Fruit fly (Drosophila melanogaster): ENCODE measurements around the gene CG14313.

Gene CG14313

dm6 chr3R:18198518-18199118 lies 6.9 kb upstream of the CG14313 start (continued):
- TF ChIP-seq CkIIα-i1 (GFP tag; IDR thresholded peaks at IDR 0.05) (no peak), pita (GFP tag; optimal IDR thresholded peaks at IDR 0.05) (no peak), C15 (GFP tag; IDR thresholded peaks at IDR 0.05) (no peak), CG10959 (GFP tag; IDR thresholded peaks at IDR 0.05) (no peak), esg (GFP tag; conservative IDR thresholded peaks at IDR 0.05) (no peak), usp (GFP tag; optimal IDR thresholded peaks at IDR 0.05) (no peak), CG2129 (GFP tag; IDR thresholded peaks at IDR 0.05; ENCODE audit: partially characterized antibody) (no peak), CG9215 (GFP tag; IDR thresholded peaks at IDR 0.05) (no peak), CG17568 (GFP tag; optimal IDR thresholded peaks at IDR 0.05) (peak; percentile 68), cg (GFP tag; optimal IDR thresholded peaks at IDR 0.05) (peak; percentile 91), hkb (optimal IDR thresholded peaks at IDR 0.05) (no peak), hkb (GFP tag; IDR thresholded peaks at IDR 0.05) (no peak), CG2889 (GFP tag; IDR thresholded peaks at IDR 0.05) (no peak), CG15696 (tag; optimal IDR thresholded peaks at IDR 0.05) (peak; percentile 57), nmo (GFP tag; optimal IDR thresholded peaks at IDR 0.05) (no peak), oc (tag; optimal IDR thresholded peaks at IDR 0.05) (no peak), trh (GFP tag; optimal IDR thresholded peaks at IDR 0.05) (no peak), CG34376 (GFP tag; optimal IDR thresholded peaks at IDR 0.05) (peak; percentile 30), CG17385 (GFP tag; optimal IDR thresholded peaks at IDR 0.05) (no peak), vvl (GFP tag; IDR thresholded peaks at IDR 0.05) (no peak), vfl (GFP tag; optimal IDR thresholded peaks at IDR 0.05) (no peak), bbx (GFP tag; IDR thresholded peaks at IDR 0.05; ENCODE audit: partially characterized antibody) (no peak), Opbp (GFP tag; IDR thresholded peaks at IDR 0.05; ENCODE audit: partially characterized antibody) (no peak), CG31365 (tag; optimal IDR thresholded peaks at IDR 0.05) (peak; percentile 52), grn (GFP tag; optimal IDR thresholded peaks at IDR 0.05) (peak; percentile 56), chif (GFP tag; optimal IDR thresholded peaks at IDR 0.05) (no peak), CG10979 (tag; optimal IDR thresholded peaks at IDR 0.05) (no peak), bsh (GFP tag; optimal IDR thresholded peaks at IDR 0.05) (peak in 1 of 2 experiments; percentile 39), Mes4 (GFP tag; optimal IDR thresholded peaks at IDR 0.05) (peak; percentile 38), exex (tag; optimal IDR thresholded peaks at IDR 0.05) (no peak), CG34422 (GFP tag; IDR thresholded peaks at IDR 0.05) (no peak), Adf1 (GFP tag; IDR thresholded peaks at IDR 0.05) (no peak), lov (optimal IDR thresholded peaks at IDR 0.05) (no peak), lov (GFP tag; IDR thresholded peaks at IDR 0.05) (no peak), Antp (GFP tag; optimal IDR thresholded peaks at IDR 0.05) (no peak), CG4282 (GFP tag; optimal IDR thresholded peaks at IDR 0.05) (no peak), CG9932 (GFP tag; IDR thresholded peaks at IDR 0.05) (no peak), CG8388 (GFP tag; optimal IDR thresholded peaks at IDR 0.05) (no peak), CrebB (tag; optimal IDR thresholded peaks at IDR 0.05) (peak; percentile 77), D (optimal IDR thresholded peaks at IDR 0.05) (peak; percentile 52), D (GFP tag; optimal IDR thresholded peaks at IDR 0.05) (peak; percentile 32), Sox102F (GFP tag; optimal IDR thresholded peaks at IDR 0.05) (no peak), CG17186 (GFP tag; optimal IDR thresholded peaks at IDR 0.05) (no peak), ham (GFP tag; IDR thresholded peaks at IDR 0.05) (no peak), Dek (tag; optimal IDR thresholded peaks at IDR 0.05) (no peak), CG3838 (GFP tag; optimal IDR thresholded peaks at IDR 0.05) (peak; percentile 64), eve (GFP tag; optimal IDR thresholded peaks at IDR 0.05) (no peak), CG10209 (GFP tag; optimal IDR thresholded peaks at IDR 0.05) (peak; percentile 34), CG12659 (GFP tag; optimal IDR thresholded peaks at IDR 0.05) (no peak), fd64A (GFP tag; optimal IDR thresholded peaks at IDR 0.05) (peak; percentile 58), BtbVII (GFP tag; optimal IDR thresholded peaks at IDR 0.05) (peak; percentile 70)
